Fruit fly (Drosophila melanogaster): ENCODE results near the gene PNUTS.

Gene PNUTS

DNA sequence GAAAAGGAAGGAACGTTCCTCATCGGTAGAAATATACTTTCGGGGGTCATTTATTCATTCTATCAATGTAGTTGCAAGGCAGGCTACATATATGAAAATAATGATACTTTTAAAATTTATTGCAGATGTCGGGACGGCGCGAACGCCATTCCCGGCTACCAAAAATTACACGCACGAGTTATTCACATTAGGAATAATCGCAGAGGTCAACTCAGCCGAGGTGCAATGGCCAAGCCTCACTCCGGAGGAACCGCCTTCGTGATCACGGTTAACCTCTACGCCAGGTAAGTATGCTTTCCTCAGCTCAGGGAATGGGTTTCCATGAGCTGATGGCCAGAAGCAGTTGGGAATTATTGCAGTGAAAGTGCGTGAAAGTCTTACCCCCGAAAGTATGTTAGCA lies 31.1 kb downstream of the PNUTS start (continued):
- TF ChIP-seq jumu (GFP tag; optimal IDR thresholded peaks at IDR 0.05) (peak; percentile 45), Opbp (GFP tag; IDR thresholded peaks at IDR 0.05; ENCODE audit: partially characterized antibody) (peak; percentile 57; the same call in 1 of the 3 replicates), CoRest (tag; optimal IDR thresholded peaks at IDR 0.05) (peak; percentile 20), unpg (GFP tag; optimal IDR thresholded peaks at IDR 0.05) (peak; percentile 14)

DNA sequence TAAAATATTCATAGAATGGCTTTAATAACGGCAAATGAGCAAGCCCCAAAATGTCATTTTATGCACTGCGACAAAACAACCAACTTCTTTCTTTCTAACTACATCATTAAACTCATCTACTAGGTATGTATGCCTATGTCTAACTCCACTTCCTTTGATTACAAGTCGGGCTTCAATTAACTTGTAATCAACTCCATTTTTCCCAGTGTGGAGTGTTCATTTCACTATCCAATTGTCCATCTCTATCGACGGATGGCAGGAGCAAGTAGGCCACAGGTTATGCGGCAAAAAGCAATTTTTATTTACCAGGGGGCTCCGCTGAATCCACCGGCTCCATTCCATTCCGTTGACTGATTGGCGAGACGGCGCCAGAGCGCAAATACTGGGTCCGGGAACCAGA lies 33.5 kb downstream of the PNUTS start:
- peak; percentile 24; the same call in 1 of the 2 replicates for TF ChIP-seq slbo (GFP tag; IDR thresholded peaks at IDR 0.05)
- no peak for TF ChIP-seq CG8765 (GFP tag; IDR thresholded peaks at IDR 0.05)
- TF ChIP-seq CG2889 (GFP tag; IDR thresholded peaks at IDR 0.05) = no peak
- TF ChIP-seq sens (GFP tag) = peak; percentile 10
- no peak for TF ChIP-seq CG1529 (GFP tag; optimal IDR thresholded peaks at IDR 0.05)
- TF ChIP-seq ro (GFP tag; IDR thresholded peaks at IDR 0.05) = no peak
- no peak for TF ChIP-seq danr (GFP tag; IDR thresholded peaks at IDR 0.05)
- TF ChIP-seq CG13894 (tag; optimal IDR thresholded peaks at IDR 0.05) = no peak
- TF ChIP-seq pros (GFP tag; optimal IDR thresholded peaks at IDR 0.05) = no peak
- no peak for TF ChIP-seq CG12299 (tag; optimal IDR thresholded peaks at IDR 0.05)
- TF ChIP-seq Abd-B (GFP tag; optimal IDR thresholded peaks at IDR 0.05) = no peak
- TF ChIP-seq Myb (GFP tag; optimal IDR thresholded peaks at IDR 0.05) = no peak
- no peak for TF ChIP-seq CG17361 (GFP tag; IDR thresholded peaks at IDR 0.05)
- peak; percentile 6 for TF ChIP-seq CG11504 (tag; optimal IDR thresholded peaks at IDR 0.05)
- peak; percentile 55 for TF ChIP-seq Ets65A (GFP tag)
- TF ChIP-seq CTCF (GFP tag; optimal IDR thresholded peaks at IDR 0.05) = no peak
- no peak for TF ChIP-seq Doc2 (GFP tag; IDR thresholded peaks at IDR 0.05)
- no peak for TF ChIP-seq CG10543 (GFP tag; optimal IDR thresholded peaks at IDR 0.05)
- no peak for TF ChIP-seq fd64A (GFP tag; optimal IDR thresholded peaks at IDR 0.05)
- no peak for TF ChIP-seq CG17912 (GFP tag; optimal IDR thresholded peaks at IDR 0.05)
- TF ChIP-seq fu2 (GFP tag; optimal IDR thresholded peaks at IDR 0.05) = no peak
- no peak for TF ChIP-seq CG10565 (GFP tag; optimal IDR thresholded peaks at IDR 0.05)
- TF ChIP-seq Optix (GFP tag; IDR thresholded peaks at IDR 0.05) = no peak
- TF ChIP-seq wor (GFP tag; IDR thresholded peaks at IDR 0.05) = no peak
- TF ChIP-seq bbx (GFP tag; IDR thresholded peaks at IDR 0.05; ENCODE audit: partially characterized antibody) = no peak
- no peak for TF ChIP-seq bab2 (GFP tag; optimal IDR thresholded peaks at IDR 0.05)
- no peak for TF ChIP-seq Sox100B (GFP tag; optimal IDR thresholded peaks at IDR 0.05)
- no peak for TF ChIP-seq trh (GFP tag; optimal IDR thresholded peaks at IDR 0.05)
- TF ChIP-seq Mes4 (GFP tag; optimal IDR thresholded peaks at IDR 0.05) = no peak
- no peak for TF ChIP-seq Kr (GFP tag; optimal IDR thresholded peaks at IDR 0.05)
- TF ChIP-seq ftz-f1 (GFP tag; optimal IDR thresholded peaks at IDR 0.05) = no peak
- TF ChIP-seq shn (GFP tag; optimal IDR thresholded peaks at IDR 0.05) = no peak
- no peak for TF ChIP-seq Tbp (GFP tag; optimal IDR thresholded peaks at IDR 0.05)
- no peak for TF ChIP-seq NC2β (GFP tag; optimal IDR thresholded peaks at IDR 0.05)
- TF ChIP-seq Hand (GFP tag; optimal IDR thresholded peaks at IDR 0.05) = no peak
- TF ChIP-seq Mad (GFP tag; optimal IDR thresholded peaks at IDR 0.05) = no peak
- TF ChIP-seq aop (GFP tag; IDR thresholded peaks at IDR 0.05) = no peak
- no peak for TF ChIP-seq Nf-YA (GFP tag; IDR thresholded peaks at IDR 0.05)
- TF ChIP-seq Sox102F (GFP tag; optimal IDR thresholded peaks at IDR 0.05) = peak; percentile 1
- TF ChIP-seq CG15696 (tag; optimal IDR thresholded peaks at IDR 0.05) = no peak
- TF ChIP-seq eve (GFP tag; optimal IDR thresholded peaks at IDR 0.05) = no peak
- peak; percentile 24 for TF ChIP-seq CG2678 (tag; optimal IDR thresholded peaks at IDR 0.05)
- TF ChIP-seq CG5953 (GFP tag; IDR thresholded peaks at IDR 0.05) = no peak
- TF ChIP-seq NFAT (GFP tag; IDR thresholded peaks at IDR 0.05) = no peak
- no peak for TF ChIP-seq tio (GFP tag; optimal IDR thresholded peaks at IDR 0.05)
- no peak for TF ChIP-seq Max (GFP tag; optimal IDR thresholded peaks at IDR 0.05)
- no peak for TF ChIP-seq jigr1 (GFP tag; IDR thresholded peaks at IDR 0.05)
- no peak for TF ChIP-seq tup (GFP tag; optimal IDR thresholded peaks at IDR 0.05)

Data from whole organism, embryonic.